Worm (Caenorhabditis elegans) whole organism, L4 larva: ENCODE data around the gene sbds-1.

ENCODE experiments used
- F37D6.2 ChIP-seq: sonication (generic microtip); optimal IDR thresholded peaks from 2 replicates; lab custom pipeline; 2016; ENCODE audit warnings: mild to moderate bottlenecking, missing genetic modification characterization, missing compliant biosample characterization
- T20F7.1 ChIP-seq: fragments of 200-800 bp; sonication (Bioruptor generic); optimal IDR thresholded peaks from 2 replicates; lab custom pipeline; 2018; ENCODE audit warnings: mild to moderate bottlenecking, missing genetic modification characterization, missing compliant biosample characterization
- Y48G9A.11 ChIP-seq: fragments of 200-800 bp; sonication (Bioruptor generic); IDR thresholded peaks from 2 replicates; pipeline ENCODE4 v1.3.6; 2022; ENCODE audit warnings: missing genetic modification reagents, missing genetic modification characterization, missing compliant biosample characterization
- Y5F2A.4 ChIP-seq: fragments of 200-800 bp; sonication (Bioruptor generic); optimal IDR thresholded peaks from 2 replicates; lab custom pipeline; 2018; ENCODE audit warnings: mild to moderate bottlenecking, missing genetic modification characterization, missing compliant biosample characterization
- ZK546.5 ChIP-seq, 2 experiments: sonication (generic microtip); optimal IDR thresholded peaks; 2 replicates each; lab custom pipeline; 2017; ENCODE audit warnings: missing biosample characterization in 2 of 2, missing genetic modification characterization in 2 of 2
- aha-1 ChIP-seq: fragments of 150-350 bp; peaks from one replicate; lab custom pipeline; 2014; ENCODE audit warnings: missing biosample characterization, missing genetic modification characterization
- attf-4 ChIP-seq: sonication (generic microtip); optimal IDR thresholded peaks from 3 replicates; lab custom pipeline; 2017; ENCODE audit warnings: missing biosample characterization, missing genetic modification characterization
- ceh-20 ChIP-seq: fragments of 200-800 bp; sonication (Bioruptor generic); IDR thresholded peaks from 2 replicates; pipeline ENCODE4 v1.3.6; 2022; ENCODE audit warnings: missing genetic modification reagents, missing genetic modification characterization, missing compliant biosample characterization
- ceh-28 ChIP-seq: fragments of 150-350 bp; optimal IDR thresholded peaks from 2 replicates; lab custom pipeline; 2014; ENCODE audit warnings: missing biosample characterization, missing genetic modification reagents, missing genetic modification characterization
- ceh-32 ChIP-seq: sonication (generic microtip); optimal IDR thresholded peaks from 2 replicates; lab custom pipeline; 2016; ENCODE audit warnings: mild to moderate bottlenecking, missing genetic modification characterization, missing compliant biosample characterization; ENCODE audit not compliant: poor library complexity
- daf-12 ChIP-seq: fragments of 150-350 bp; optimal IDR thresholded peaks from 2 replicates; lab custom pipeline; 2014; ENCODE audit warnings: missing biosample characterization, missing genetic modification reagents, missing genetic modification characterization
- egl-43 ChIP-seq: fragments of 200-800 bp; sonication (Bioruptor generic); IDR thresholded peaks from 2 replicates; pipeline ENCODE4 v1.3.6; 2022; ENCODE audit warnings: missing genetic modification reagents, missing genetic modification characterization, missing compliant biosample characterization
- hlh-30 ChIP-seq: sonication (generic microtip); optimal IDR thresholded peaks from 2 replicates; lab custom pipeline; 2017; ENCODE audit warnings: antibody characterized with exemption, mild to moderate bottlenecking, missing genetic modification characterization, missing compliant biosample characterization; ENCODE audit not compliant: insufficient read depth
- jun-1 ChIP-seq: fragments of 150-350 bp; optimal IDR thresholded peaks from 2 replicates; lab custom pipeline; 2014; ENCODE audit warnings: missing biosample characterization, missing genetic modification reagents, missing genetic modification characterization
- lin-1 ChIP-seq: fragments of 200-800 bp; sonication (Bioruptor generic); IDR thresholded peaks from 2 replicates; pipeline ENCODE4 v1.3.6; 2022; ENCODE audit warnings: missing genetic modification reagents, missing genetic modification characterization, missing compliant biosample characterization
- madf-9 ChIP-seq: fragments of 200-800 bp; sonication (Bioruptor generic); conservative IDR thresholded peaks from 2 replicates; pipeline ENCODE4 v1.3.6; 2022; ENCODE audit warnings: missing genetic modification reagents, missing genetic modification characterization, missing compliant biosample characterization
- mdl-1 ChIP-seq, 2 experiments: fragments of 150-350 bp in 1 of 2; sonication (generic microtip) in 1 of 2; optimal IDR thresholded peaks; 2 replicates each; lab custom pipeline; 2014 to 2017; ENCODE audit warnings: missing biosample characterization in 2 of 2, missing genetic modification characterization in 2 of 2
- mxl-3 ChIP-seq: fragments of 200-800 bp; sonication (Bioruptor generic); optimal IDR thresholded peaks from 2 replicates; lab custom pipeline; 2018; ENCODE audit warnings: mild to moderate bottlenecking, missing genetic modification characterization, missing compliant biosample characterization
- nhr-102 ChIP-seq: sonication (generic microtip); optimal IDR thresholded peaks from 2 replicates; lab custom pipeline; 2016; ENCODE audit warnings: mild to moderate bottlenecking, missing genetic modification characterization, moderate library complexity, missing compliant biosample characterization
- nhr-11 ChIP-seq: fragments of 150-350 bp; optimal IDR thresholded peaks from 2 replicates; lab custom pipeline; 2014; ENCODE audit warnings: missing biosample characterization, missing genetic modification characterization
- nhr-111 ChIP-seq: fragments of 200-800 bp; sonication (Bioruptor generic); optimal IDR thresholded peaks from 2 replicates; lab custom pipeline; 2018; ENCODE audit warnings: mild to moderate bottlenecking, missing genetic modification characterization, missing compliant biosample characterization
- nhr-25 ChIP-seq: sonication (generic microtip); optimal IDR thresholded peaks from 2 replicates; lab custom pipeline; 2017; ENCODE audit warnings: missing genetic modification characterization, mild to moderate bottlenecking, missing compliant biosample characterization, antibody characterized with exemption, moderate library complexity, borderline replicate concordance; ENCODE audit not compliant: insufficient read depth
- nhr-28 ChIP-seq: fragments of 150-350 bp; optimal IDR thresholded peaks from 2 replicates; lab custom pipeline; 2014; ENCODE audit warnings: missing biosample characterization, missing genetic modification characterization
- nhr-77 ChIP-seq: fragments of 150-350 bp; optimal IDR thresholded peaks from 2 replicates; lab custom pipeline; 2014; ENCODE audit warnings: missing biosample characterization, missing genetic modification characterization
- saeg-2 ChIP-seq: fragments of 200-800 bp; sonication (Bioruptor generic); IDR thresholded peaks from 2 replicates; pipeline ENCODE4 v1.3.6; 2022; ENCODE audit warnings: missing genetic modification reagents, missing genetic modification characterization, missing compliant biosample characterization
- set-16 ChIP-seq: fragments of 200-800 bp; sonication (Bioruptor generic); IDR thresholded peaks from 2 replicates; pipeline ENCODE4 v1.3.6; 2022; ENCODE audit warnings: missing genetic modification reagents, missing genetic modification characterization, missing compliant biosample characterization
- skn-1 ChIP-seq: fragments of 150-350 bp; optimal IDR thresholded peaks from 2 replicates; lab custom pipeline; 2014; ENCODE audit warnings: missing biosample characterization, missing genetic modification characterization
- unc-62 ChIP-seq, 3 experiments: fragments of 150-350 bp in 1 of 3; sonication (generic microtip); optimal IDR thresholded peaks in 2 of 3; peaks in 1 of 3; 1 replicate in 1 of 3; 2 replicates in 2 of 3; lab custom pipeline; 2014 to 2017; ENCODE audit warnings: missing biosample characterization in 3 of 3, missing genetic modification characterization in 3 of 3, missing genetic modification reagents in 3 of 3, missing genotype in 1 of 3
- vab-7 ChIP-seq: fragments of 200-800 bp; sonication (Bioruptor generic); IDR thresholded peaks from 2 replicates; pipeline ENCODE4 v1.3.6; 2022; ENCODE audit warnings: missing genetic modification reagents, missing genetic modification characterization, missing compliant biosample characterization
- zip-11 ChIP-seq: fragments of 200-800 bp; sonication (Bioruptor generic); IDR thresholded peaks from 2 replicates; pipeline ENCODE4 v1.3.6; 2022; ENCODE audit warnings: missing genetic modification characterization, missing compliant biosample characterization
- ztf-11 ChIP-seq: fragments of 150-350 bp; optimal IDR thresholded peaks from 2 replicates; lab custom pipeline; 2014; ENCODE audit warnings: missing biosample characterization, missing genetic modification characterization

The sbds-1 gene

ce11 chrIII:668303-668893 is 30.2 kb upstream of the sbds-1 start, which contains the start of gene W02B3.3 (continued):
- TF ChIP-seq jun-1 (tag; lab: Kevin White, UChicago) = no peak
- no peak for TF ChIP-seq nhr-28

ce11 chrIII:665173-665757 is 27.0 kb upstream of the sbds-1 start, which contains the start of gene C09F5.3:
C09F5.3 (minus strand) TSS chrIII:665266.
- TF ChIP-seq egl-43 = no peak
- peak; percentile 66 for TF ChIP-seq aha-1
- TF ChIP-seq skn-1 (tag; lab: Kevin White, UChicago) = no peak
- no peak for TF ChIP-seq Y48G9A.11 (GFP tag; lab: Robert Waterston, UW)
- TF ChIP-seq vab-7 = 0 out of 2 replicates have a peak, but pooled peaks have one; percentile 20
- no peak for TF ChIP-seq zip-11 (GFP tag; lab: Robert Waterston, UW)
- no peak for TF ChIP-seq nhr-102
- 0 out of 2 replicates have a peak, but pooled peaks have one; percentile 21 for TF ChIP-seq set-16 (GFP tag; lab: Robert Waterston, UW)
- no peak for TF ChIP-seq hlh-30

DNA sequence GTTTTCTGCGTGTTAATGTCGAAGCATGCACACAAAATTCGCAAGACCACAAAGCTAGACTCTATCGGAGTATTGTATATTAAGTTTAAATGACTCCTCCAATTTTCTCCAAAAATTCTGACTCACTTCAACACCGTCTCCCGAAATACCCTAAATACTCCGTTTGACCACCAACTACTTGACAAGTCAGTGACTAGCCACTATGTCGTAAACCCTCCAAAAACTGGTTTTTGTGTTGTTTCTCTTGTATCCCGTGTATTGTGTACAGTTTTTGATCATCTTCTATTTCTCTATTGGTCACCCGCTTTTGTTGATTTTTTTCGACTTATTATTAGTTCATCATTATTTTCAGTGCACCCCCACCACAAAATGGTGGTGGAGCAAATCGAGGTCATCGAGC is 20.1 kb upstream of the sbds-1 start, which contains the start of gene C09F5.1:
C09F5.1 (plus strand) TSS at position 353 of the 400 bp plus-strand sequence.
- no peak for TF ChIP-seq ceh-20 (GFP tag; lab: Robert Waterston, UW)
- TF ChIP-seq set-16 (GFP tag; lab: Robert Waterston, UW) = no peak
- TF ChIP-seq nhr-28 = peak; percentile 50
- no peak for TF ChIP-seq nhr-111 (GFP tag; lab: Kevin White, UChicago)

ce11 chrIII:657241-657640 is 19.0 kb upstream of the sbds-1 start:
- TF ChIP-seq Y5F2A.4 (GFP tag; lab: Kevin White, UChicago) = no peak
- no peak for TF ChIP-seq F37D6.2 (tag; lab: Kevin White, UChicago)
- TF ChIP-seq unc-62 (GFP tag; optimal IDR thresholded peaks at IDR 0.05 in 1 of 2; lab: Kevin White, UChicago) = peak in 1 of 2 experiments; percentile 76
- TF ChIP-seq unc-62 (tag; optimal IDR thresholded peaks at IDR 0.05; lab: Kevin White, UChicago) = no peak
- peak; percentile 1 for TF ChIP-seq aha-1
- no peak for TF ChIP-seq vab-7
- TF ChIP-seq ceh-32 = no peak
- TF ChIP-seq daf-12 (tag; lab: Kevin White, UChicago) = no peak
- peak; percentile 23 for TF ChIP-seq nhr-25 (tag; lab: Kevin White, UChicago)

DNA sequence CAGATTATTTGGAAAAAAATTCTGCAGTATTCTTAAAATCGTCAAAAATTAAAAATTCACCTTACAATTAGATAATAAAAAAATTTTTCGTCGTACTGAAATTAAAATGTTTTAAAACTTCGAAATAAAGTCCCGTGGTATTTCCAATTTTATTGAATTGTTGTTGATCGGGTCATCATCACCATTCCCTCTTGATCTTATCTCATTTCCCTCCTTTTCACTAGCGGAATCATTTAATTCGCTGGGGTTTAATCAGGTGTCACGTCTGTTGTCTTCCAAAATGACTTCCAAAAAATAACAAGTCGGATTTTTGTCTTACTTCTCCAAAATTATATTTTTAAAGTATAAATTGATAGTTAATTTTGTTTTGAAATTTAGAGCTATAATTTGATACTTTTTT is 18.4 kb upstream of the sbds-1 start:
- TF ChIP-seq lin-1 = no peak
- TF ChIP-seq T20F7.1 (GFP tag; lab: Kevin White, UChicago) = no peak
- no peak for TF ChIP-seq nhr-11 (tag; lab: Kevin White, UChicago)
- no peak for TF ChIP-seq attf-4 (tag; lab: Kevin White, UChicago)
- no peak for TF ChIP-seq nhr-77
- TF ChIP-seq ZK546.5 (tag; optimal IDR thresholded peaks at IDR 0.05; lab: Kevin White, UChicago) = no peak
- no peak for TF ChIP-seq ceh-28 (tag; lab: Kevin White, UChicago)
- no peak for TF ChIP-seq ztf-11 (tag; lab: Kevin White, UChicago)
- no peak for TF ChIP-seq saeg-2 (GFP tag; lab: Robert Waterston, UW)

DNA sequence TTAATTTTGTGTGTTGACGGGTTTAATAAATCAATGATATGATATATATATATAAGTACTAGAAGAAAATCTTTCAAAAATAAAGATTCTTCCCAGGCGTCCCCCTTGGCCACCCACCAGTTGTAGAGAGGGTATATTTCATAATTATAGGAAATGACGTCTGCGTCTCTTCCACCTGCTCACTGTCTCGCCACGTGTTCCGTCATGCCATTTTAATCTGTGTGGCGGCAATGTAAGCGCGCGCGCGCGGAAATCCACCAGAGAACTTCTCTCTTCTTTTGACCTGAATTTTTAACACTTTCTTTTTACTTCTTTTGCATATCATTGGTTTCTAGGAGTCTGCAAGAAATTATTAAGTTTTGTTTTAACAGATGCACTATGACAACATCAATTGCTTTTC is 16.1 kb upstream of the sbds-1 start:
- peak in 1 of 2 experiments; percentile 21 for TF ChIP-seq mdl-1 (tag; optimal IDR thresholded peaks at IDR 0.05; lab: Kevin White, UChicago)
- TF ChIP-seq mxl-3 (GFP tag; lab: Kevin White, UChicago) = peak; percentile 42
- TF ChIP-seq vab-7 = no peak
- TF ChIP-seq madf-9 = 0 out of 2 replicates have a peak, but pooled peaks have one; percentile 46
- peak; percentile 76 for TF ChIP-seq hlh-30
